Worm (Caenorhabditis elegans) whole organism, midembryonic: ENCODE results near the gene alh-12.

Experiments
- cog-1 ChIP-seq: sonication (generic microtip); optimal IDR thresholded peaks from 2 replicates; lab custom pipeline; 2016; ENCODE audit warnings: missing genetic modification characterization, missing compliant biosample characterization
- flt-1 ChIP-seq: fragments of 200-800 bp; sonication (Bioruptor generic); IDR thresholded peaks from 2 replicates; pipeline ENCODE4 v1.3.6; 2022; ENCODE audit warnings: missing genetic modification characterization, missing compliant biosample characterization
- klf-2 ChIP-seq: fragments of 200-800 bp; sonication (Bioruptor generic); conservative IDR thresholded peaks from 2 replicates; pipeline ENCODE4 v1.3.6; 2022; ENCODE audit warnings: missing genetic modification reagents, missing genetic modification characterization, missing compliant biosample characterization
- med-1 ChIP-seq: sonication (generic microtip); optimal IDR thresholded peaks from 2 replicates; lab custom pipeline; 2017; ENCODE audit warnings: missing genetic modification characterization, mild to moderate bottlenecking, missing compliant biosample characterization, antibody characterized with exemption, missing genetic modification reagents; ENCODE audit not compliant: insufficient read depth
- ref-1 ChIP-seq: fragments of 200-800 bp; sonication (Bioruptor generic); conservative IDR thresholded peaks from 2 replicates; pipeline ENCODE4 v1.3.6; 2022; ENCODE audit warnings: missing genetic modification reagents, missing genetic modification characterization, missing compliant biosample characterization
- tab-1 ChIP-seq: fragments of 200-800 bp; sonication (Bioruptor generic); IDR thresholded peaks from 2 replicates; pipeline ENCODE4 v1.3.6; 2022; ENCODE audit warnings: missing genetic modification characterization, missing compliant biosample characterization
- ztf-29 ChIP-seq: fragments of 200-800 bp; sonication (Bioruptor generic); IDR thresholded peaks from 2 replicates; pipeline ENCODE4 v1.3.6; 2022; ENCODE audit warnings: missing genetic modification reagents, missing genetic modification characterization, missing compliant biosample characterization

DNA sequence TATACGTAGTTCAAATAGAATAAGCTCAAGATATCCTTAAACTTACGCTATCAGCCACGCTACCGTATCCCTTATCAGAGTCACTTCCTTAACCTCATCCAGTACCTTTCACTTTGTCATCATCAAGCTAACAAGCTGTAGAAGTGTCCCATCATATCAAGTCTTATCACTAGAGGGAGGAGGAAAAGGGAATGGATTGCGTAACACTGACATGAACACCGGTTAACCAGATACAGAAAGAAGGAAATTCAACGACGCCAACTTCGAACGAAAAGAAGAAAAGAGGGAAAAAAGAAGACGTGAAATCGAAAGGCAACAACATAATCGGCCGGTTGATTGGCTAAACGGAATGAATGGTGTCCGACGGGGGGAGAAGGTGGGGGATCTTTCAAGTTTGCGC, 36.2 kb downstream of the alh-12 start:
- TF ChIP-seq ztf-29 (GFP tag; lab: Robert Waterston, UW) (no peak), med-1 (no peak), flt-1 (no peak), klf-2 (GFP tag; lab: Robert Waterston, UW) (no peak), cog-1 (tag; lab: Kevin White, UChicago) (no peak), tab-1 (no peak), ref-1 (no peak)
